Fruit fly (Drosophila melanogaster) whole organism: ENCODE results near the gene CG7386.

Experiments
- CG8478 ChIP-seq: fragments of >200 bp; optimal IDR thresholded peaks from 2 replicates; lab custom pipeline; 2018; ENCODE audit warnings: inconsistent platforms
- Dll ChIP-seq: fragments of >200 bp; optimal IDR thresholded peaks from 2 replicates; lab custom pipeline; 2017
- EcR ChIP-seq, 2 experiments: fragments of >200 bp; optimal IDR thresholded peaks; 2 replicates each; lab custom pipeline; 2017; ENCODE audit warnings: missing biosample characterization in 2 of 2, missing genetic modification characterization in 2 of 2, missing genetic modification reagents in 2 of 2
- pan ChIP-seq: fragments of >200 bp; optimal IDR thresholded peaks from 2 replicates; lab custom pipeline; 2017
- psq ChIP-seq: fragments of >200 bp; optimal IDR thresholded peaks from 2 replicates; lab custom pipeline; 2017
- usp ChIP-seq: fragments of >200 bp; optimal IDR thresholded peaks from 2 replicates; lab custom pipeline; 2017; ENCODE audit warnings: missing biosample characterization, missing genetic modification characterization, mixed read lengths

dm6 chr3L:6158530-6158929, 31.0 kb upstream of the CG7386 start, which contains the start of gene Cpr65Ay:
- no peak for TF ChIP-seq EcR (GFP tag; optimal IDR thresholded peaks at IDR 0.05; lab: Kevin White, UChicago)
- TF ChIP-seq usp (GFP tag; lab: Kevin White, UChicago) = no peak
- no peak for TF ChIP-seq pan
- TF ChIP-seq psq (lab: Kevin White, UChicago) = no peak
- TF ChIP-seq CG8478 = no peak
- no peak for TF ChIP-seq Dll
